Worm (Caenorhabditis elegans) whole organism, L3 larva: ENCODE data around the gene C35D10.8.

Source experiments
- aly-2 ChIP-seq: fragments of 150-350 bp; optimal IDR thresholded peaks from 2 replicates; lab custom pipeline; 2014; ENCODE audit warnings: missing biosample characterization, missing genetic modification characterization
- ceh-28 ChIP-seq: fragments of 150-350 bp; optimal IDR thresholded peaks from 2 replicates; lab custom pipeline; 2014; ENCODE audit warnings: missing biosample characterization, missing genetic modification reagents, missing genetic modification characterization
- jun-1 ChIP-seq: fragments of 150-350 bp; optimal IDR thresholded peaks from 2 replicates; lab custom pipeline; 2014; ENCODE audit warnings: missing biosample characterization, missing genetic modification reagents, missing genetic modification characterization
- nhr-12 ChIP-seq: fragments of 150-350 bp; optimal IDR thresholded peaks from 2 replicates; lab custom pipeline; 2014; ENCODE audit warnings: missing biosample characterization, missing genetic modification characterization
- nhr-237 ChIP-seq: fragments of 150-350 bp; optimal IDR thresholded peaks from 2 replicates; lab custom pipeline; 2014; ENCODE audit warnings: missing biosample characterization, missing genetic modification characterization
- nhr-28 ChIP-seq: fragments of 150-350 bp; optimal IDR thresholded peaks from 2 replicates; lab custom pipeline; 2014; ENCODE audit warnings: missing biosample characterization, missing genetic modification characterization
- nhr-76 ChIP-seq: fragments of 150-350 bp; sonication (generic microtip); optimal IDR thresholded peaks from 5 replicates; lab custom pipeline; 2014; ENCODE audit warnings: missing biosample characterization, missing genetic modification characterization
- nhr-77 ChIP-seq: fragments of 150-350 bp; optimal IDR thresholded peaks from 2 replicates; lab custom pipeline; 2014; ENCODE audit warnings: missing biosample characterization, missing genetic modification characterization
- snpc-4 ChIP-seq: fragments of 150-350 bp; optimal IDR thresholded peaks from 2 replicates; lab custom pipeline; 2014; ENCODE audit warnings: missing biosample characterization, missing genetic modification characterization
- unc-62 ChIP-seq: fragments of 150-350 bp; sonication (generic microtip); optimal IDR thresholded peaks from 4 replicates; lab custom pipeline; 2014; ENCODE audit warnings: missing biosample characterization, missing genetic modification reagents, missing genetic modification characterization
- zag-1 ChIP-seq: fragments of 150-350 bp; optimal IDR thresholded peaks from 2 replicates; lab custom pipeline; 2014; ENCODE audit warnings: missing biosample characterization, missing genetic modification characterization

DNA sequence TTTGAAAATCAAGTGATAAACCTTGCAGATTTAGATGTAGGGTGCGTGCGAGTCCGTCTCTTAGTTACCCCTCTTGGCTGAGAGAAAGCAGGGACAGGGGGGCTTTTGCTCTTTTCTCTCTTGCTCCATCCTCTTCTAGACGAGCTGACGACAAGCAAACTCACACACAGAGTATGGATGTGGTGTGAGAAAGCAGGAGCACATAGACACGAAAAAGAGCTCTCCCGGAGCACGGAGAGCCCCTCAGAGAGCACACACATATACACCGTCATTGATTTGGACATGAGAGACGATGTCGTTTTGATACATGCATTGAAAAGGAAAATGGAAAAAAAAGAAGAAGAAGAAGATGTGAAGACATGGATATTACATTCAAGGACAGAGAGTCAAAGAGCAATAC is 20.6 kb downstream of the C35D10.8 start:
- TF ChIP-seq nhr-28: no peak
- TF ChIP-seq aly-2 (tag; lab: Kevin White, UChicago): no peak
- no peak for TF ChIP-seq jun-1 (tag; lab: Kevin White, UChicago)
- TF ChIP-seq nhr-76 (tag; lab: Kevin White, UChicago): no peak
- TF ChIP-seq nhr-12: no peak
- TF ChIP-seq unc-62 (GFP tag; lab: Kevin White, UChicago): no peak
- TF ChIP-seq nhr-237: no peak
- no peak for TF ChIP-seq snpc-4 (tag; lab: Kevin White, UChicago)
- no peak for TF ChIP-seq nhr-77 (tag; lab: Kevin White, UChicago)
- TF ChIP-seq zag-1: no peak
- TF ChIP-seq ceh-28 (tag; lab: Kevin White, UChicago): no peak
